Worm (Caenorhabditis elegans) whole organism, midembryonic: ENCODE data around the gene gur-5.

Experiments used
- T22C8.4 ChIP-seq: fragments of 200-800 bp; sonication (Bioruptor generic); IDR thresholded peaks from 2 replicates; pipeline ENCODE4 v1.3.6; 2022; ENCODE audit warnings: missing genetic modification characterization, missing compliant biosample characterization
- cog-1 ChIP-seq: sonication (generic microtip); optimal IDR thresholded peaks from 2 replicates; lab custom pipeline; 2016; ENCODE audit warnings: missing genetic modification characterization, missing compliant biosample characterization
- flt-1 ChIP-seq: fragments of 200-800 bp; sonication (Bioruptor generic); IDR thresholded peaks from 2 replicates; pipeline ENCODE4 v1.3.6; 2022; ENCODE audit warnings: missing genetic modification characterization, missing compliant biosample characterization
- klf-2 ChIP-seq: fragments of 200-800 bp; sonication (Bioruptor generic); conservative IDR thresholded peaks from 2 replicates; pipeline ENCODE4 v1.3.6; 2022; ENCODE audit warnings: missing genetic modification reagents, missing genetic modification characterization, missing compliant biosample characterization
- med-1 ChIP-seq: sonication (generic microtip); optimal IDR thresholded peaks from 2 replicates; lab custom pipeline; 2017; ENCODE audit warnings: missing genetic modification characterization, mild to moderate bottlenecking, missing compliant biosample characterization, antibody characterized with exemption, missing genetic modification reagents; ENCODE audit not compliant: insufficient read depth
- ref-1 ChIP-seq: fragments of 200-800 bp; sonication (Bioruptor generic); conservative IDR thresholded peaks from 2 replicates; pipeline ENCODE4 v1.3.6; 2022; ENCODE audit warnings: missing genetic modification reagents, missing genetic modification characterization, missing compliant biosample characterization
- tab-1 ChIP-seq: fragments of 200-800 bp; sonication (Bioruptor generic); IDR thresholded peaks from 2 replicates; pipeline ENCODE4 v1.3.6; 2022; ENCODE audit warnings: missing genetic modification characterization, missing compliant biosample characterization
- ztf-23 ChIP-seq: fragments of 200-800 bp; sonication (Bioruptor generic); IDR thresholded peaks from 2 replicates; pipeline ENCODE4 v1.3.6; 2022; ENCODE audit warnings: missing genetic modification reagents, missing genetic modification characterization, missing compliant biosample characterization
- ztf-29 ChIP-seq: fragments of 200-800 bp; sonication (Bioruptor generic); IDR thresholded peaks from 2 replicates; pipeline ENCODE4 v1.3.6; 2022; ENCODE audit warnings: missing genetic modification reagents, missing genetic modification characterization, missing compliant biosample characterization

gur-5 gene

DNA sequence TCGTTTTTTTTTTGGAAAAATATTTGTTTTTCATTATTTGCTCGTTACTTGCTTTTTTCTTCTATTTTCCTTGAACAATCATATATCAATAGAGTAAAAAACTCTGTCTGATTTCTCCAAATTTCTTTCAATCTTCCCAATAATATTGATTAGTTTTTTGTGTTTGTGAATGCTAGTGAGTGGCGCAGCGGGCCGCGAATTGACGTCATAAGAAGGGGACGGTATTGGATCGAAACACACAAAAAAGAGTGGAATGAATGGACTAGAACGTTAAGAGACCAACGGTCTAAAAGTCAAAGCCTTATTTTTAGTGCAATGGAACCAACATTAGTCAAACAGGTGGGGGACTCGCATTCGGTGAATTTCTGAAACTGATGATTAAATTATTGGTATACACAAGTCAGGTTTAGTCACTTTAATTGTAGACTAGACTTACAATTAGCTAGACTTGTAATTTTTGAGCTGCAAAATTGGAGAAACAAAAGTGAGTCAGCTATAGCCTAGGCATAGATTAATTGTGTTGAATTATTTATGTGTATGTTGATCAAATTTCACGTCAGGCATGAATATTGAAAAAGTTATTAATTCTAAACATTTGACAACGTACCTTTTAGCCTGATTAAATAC is 46.7 kb downstream of the gur-5 start:
- TF ChIP-seq med-1 (GFP tag; lab: Kevin White, UChicago) (no peak), klf-2 (GFP tag; lab: Robert Waterston, UW) (no peak), T22C8.4 (GFP tag; lab: Robert Waterston, UW) (0 out of 2 replicates have a peak, but pooled peaks have one; percentile 46)

ce11 chrII:5332345-5333124 is 47.4 kb downstream of the gur-5 start:
- no peak for TF ChIP-seq med-1 (GFP tag; lab: Kevin White, UChicago)
- no peak for TF ChIP-seq ztf-23 (GFP tag; lab: Robert Waterston, UW)
- TF ChIP-seq klf-2 (GFP tag; lab: Robert Waterston, UW), result no peak
- TF ChIP-seq T22C8.4 (GFP tag; lab: Robert Waterston, UW), result no peak
- TF ChIP-seq cog-1 (tag; lab: Kevin White, UChicago), result no peak
- no peak for TF ChIP-seq ztf-29
- no peak for TF ChIP-seq flt-1 (GFP tag; lab: Robert Waterston, UW)
- TF ChIP-seq ref-1 (GFP tag; lab: Robert Waterston, UW), result no peak
- TF ChIP-seq tab-1, result no peak

ce11 chrII:5333729-5334255 is 48.7 kb downstream of the gur-5 start:
- TF ChIP-seq klf-2 (GFP tag; lab: Robert Waterston, UW) (no peak), ztf-23 (GFP tag; lab: Robert Waterston, UW) (no peak), flt-1 (GFP tag; lab: Robert Waterston, UW) (no peak), T22C8.4 (GFP tag; lab: Robert Waterston, UW) (no peak), ztf-29 (no peak)

- TF ChIP-seq ref-1 (GFP tag; lab: Robert Waterston, UW) (no peak), ztf-29 (no peak), flt-1 (GFP tag; lab: Robert Waterston, UW) (no peak)
These were observed 49.5 kb downstream of the gur-5 start for ce11 chrII:5334628-5335027.

DNA sequence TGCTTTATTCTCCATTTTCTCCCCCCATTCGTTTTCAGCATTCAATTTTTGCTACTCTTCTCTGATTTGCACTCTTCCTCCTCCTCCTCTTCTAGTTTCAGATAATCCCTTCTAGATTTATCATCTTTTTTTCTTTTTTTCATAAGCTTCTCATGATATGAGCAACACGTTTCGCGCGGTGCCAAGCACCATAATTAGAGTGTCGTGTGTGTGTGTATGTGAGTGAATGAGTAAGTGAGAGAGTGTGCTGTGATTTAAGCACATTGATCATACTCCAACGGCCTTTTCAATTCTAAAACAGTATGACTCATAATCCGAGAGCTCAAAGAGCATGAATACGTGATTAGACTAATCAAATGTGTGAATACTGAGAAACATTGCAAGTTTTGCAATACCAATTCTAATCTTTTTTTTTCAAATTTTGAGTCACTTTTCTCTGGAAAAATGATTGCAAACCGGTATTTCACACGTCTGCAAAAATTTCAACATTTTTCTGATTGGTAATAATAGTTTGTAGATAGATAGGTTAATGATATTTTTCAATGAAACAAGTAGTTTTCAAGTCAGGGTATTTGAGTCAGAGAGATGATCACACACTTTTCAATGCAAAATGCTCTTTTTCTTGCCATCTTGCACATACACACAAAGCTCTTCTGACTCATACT is 50.4 kb downstream of the gur-5 start:
- TF ChIP-seq ref-1 (GFP tag; lab: Robert Waterston, UW) (no peak), tab-1 (no peak), flt-1 (GFP tag; lab: Robert Waterston, UW) (no peak), T22C8.4 (GFP tag; lab: Robert Waterston, UW) (no peak), ztf-29 (no peak), cog-1 (tag; lab: Kevin White, UChicago) (no peak), ztf-23 (GFP tag; lab: Robert Waterston, UW) (no peak), klf-2 (GFP tag; lab: Robert Waterston, UW) (no peak), med-1 (GFP tag; lab: Kevin White, UChicago) (no peak)

DNA sequence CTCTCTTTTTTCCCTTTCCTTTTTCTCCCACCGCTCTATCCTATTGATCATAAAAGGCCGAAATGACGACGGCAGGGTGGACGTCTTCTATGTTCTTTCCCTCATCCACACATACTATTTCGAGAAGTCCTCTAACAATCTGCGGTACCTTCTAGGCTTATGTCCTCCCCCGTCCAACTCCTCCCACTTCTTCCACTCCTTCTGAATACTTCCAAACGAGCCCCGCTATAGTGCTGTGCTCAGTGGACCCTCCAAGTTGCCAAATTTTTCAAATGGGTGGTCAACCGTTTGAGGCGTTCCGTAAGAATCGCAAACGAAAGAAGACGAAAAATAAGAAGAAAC is 50.9 kb downstream of the gur-5 start:
- TF ChIP-seq ref-1 (GFP tag; lab: Robert Waterston, UW) (no peak), T22C8.4 (GFP tag; lab: Robert Waterston, UW) (no peak), ztf-29 (0 out of 2 replicates have a peak, but pooled peaks have one; percentile 42), klf-2 (GFP tag; lab: Robert Waterston, UW) (no peak), med-1 (GFP tag; lab: Kevin White, UChicago) (no peak), tab-1 (no peak), cog-1 (tag; lab: Kevin White, UChicago) (no peak), flt-1 (GFP tag; lab: Robert Waterston, UW) (0 out of 2 replicates have a peak, but pooled peaks have one; percentile 8), ztf-23 (GFP tag; lab: Robert Waterston, UW) (peak; percentile 63; the same call in 1 of the 2 replicates)

DNA sequence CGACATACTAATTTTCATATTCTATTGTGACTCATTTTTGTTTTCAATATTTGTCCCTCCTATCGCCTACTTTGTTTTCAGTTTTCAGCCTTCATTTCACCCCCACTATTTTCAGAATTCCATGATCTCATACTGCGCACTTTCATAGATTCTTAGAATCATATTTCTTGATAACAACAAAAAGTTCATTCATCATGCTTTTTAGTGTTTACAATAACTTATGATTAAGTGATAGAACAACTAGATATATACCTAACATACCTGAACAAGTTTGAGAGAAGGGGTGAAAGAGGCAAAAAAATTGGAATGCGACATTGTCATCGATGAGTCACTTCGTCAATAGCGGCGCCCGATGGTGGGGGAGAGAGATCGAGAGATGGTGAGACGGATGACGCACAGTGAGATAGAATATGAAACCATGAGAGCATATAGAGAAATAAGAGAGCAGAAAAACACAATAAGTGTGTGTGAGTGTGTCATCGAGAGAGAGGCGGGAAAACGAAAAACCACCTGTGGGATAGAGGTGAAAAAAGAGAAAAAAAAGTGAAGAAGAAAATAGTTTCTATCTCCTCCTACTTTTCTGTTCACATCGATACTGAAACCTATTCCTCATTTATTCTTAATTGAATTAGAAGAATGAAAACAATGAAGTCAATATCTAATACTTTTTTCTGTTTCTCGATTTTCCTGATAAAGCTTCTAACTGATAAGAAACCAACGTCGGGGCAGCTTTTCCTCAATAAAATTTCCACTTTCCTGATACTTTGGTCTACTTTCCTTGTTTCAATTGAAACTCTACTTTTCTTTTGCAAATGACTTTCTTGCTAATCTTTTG is 51.7 kb downstream of the gur-5 start:
- TF ChIP-seq cog-1 (tag; lab: Kevin White, UChicago) (peak; percentile 18), klf-2 (GFP tag; lab: Robert Waterston, UW) (no peak), ztf-29 (no peak), ztf-23 (GFP tag; lab: Robert Waterston, UW) (no peak), flt-1 (GFP tag; lab: Robert Waterston, UW) (no peak), T22C8.4 (GFP tag; lab: Robert Waterston, UW) (no peak), ref-1 (GFP tag; lab: Robert Waterston, UW) (no peak)

ce11 chrII:5337495-5337840 is 52.3 kb downstream of the gur-5 start:
- no peak for TF ChIP-seq flt-1 (GFP tag; lab: Robert Waterston, UW)
- no peak for TF ChIP-seq klf-2 (GFP tag; lab: Robert Waterston, UW)
- no peak for TF ChIP-seq ref-1 (GFP tag; lab: Robert Waterston, UW)
- no peak for TF ChIP-seq ztf-23 (GFP tag; lab: Robert Waterston, UW)
- no peak for TF ChIP-seq ztf-29
- no peak for TF ChIP-seq med-1 (GFP tag; lab: Kevin White, UChicago)
- no peak for TF ChIP-seq cog-1 (tag; lab: Kevin White, UChicago)
- no peak for TF ChIP-seq tab-1
- TF ChIP-seq T22C8.4 (GFP tag; lab: Robert Waterston, UW), result no peak
